Worm (Caenorhabditis elegans): Measurements from ENCODE around the gene ttr-45.

ce11 chrIV:13289321-13289720 is 35.3 kb downstream of the ttr-45 start, which contains the start of gene Y67H2A.10:
- TF ChIP-seq ama-1 (optimal IDR thresholded peaks at IDR 0.05): no peak
- TF ChIP-seq flt-1 (GFP tag; IDR thresholded peaks at IDR 0.05): no peak
- TF ChIP-seq pes-1 (GFP tag; IDR thresholded peaks at IDR 0.05): 0 out of 2 replicates have a peak, but pooled peaks have one; percentile 9
- TF ChIP-seq ceh-36 (tag; optimal IDR thresholded peaks at IDR 0.05): no peak
